Worm (Caenorhabditis elegans) whole organism, L2 larva: ENCODE results near the gene rpl-33.

Source experiments
- nhr-10 ChIP-seq: sonication (generic microtip); optimal IDR thresholded peaks from 2 replicates; lab custom pipeline; 2017; ENCODE audit warnings: missing biosample characterization, missing genetic modification characterization
- nhr-23 ChIP-seq: fragments of 150-350 bp; optimal IDR thresholded peaks from 2 replicates; lab custom pipeline; 2014; ENCODE audit warnings: missing biosample characterization, missing genetic modification reagents, missing genetic modification characterization
- peb-1 ChIP-seq: fragments of 150-350 bp; optimal IDR thresholded peaks from 2 replicates; lab custom pipeline; 2014; ENCODE audit warnings: missing biosample characterization, missing genetic modification characterization
- ztf-11 ChIP-seq: sonication (generic microtip); optimal IDR thresholded peaks from 2 replicates; lab custom pipeline; 2017; ENCODE audit warnings: missing biosample characterization, missing genetic modification characterization

- TF ChIP-seq nhr-23 (tag; lab: Kevin White, UChicago) (no peak), nhr-10 (no peak), ztf-11 (tag; lab: Kevin White, UChicago) (no peak), peb-1 (tag; lab: Kevin White, UChicago) (no peak)
Observed at ce11 chrII:7061730-7062129, 43.6 kb upstream of the rpl-33 start, which contains the start of gene acs-6.
